Fruit fly (Drosophila melanogaster) whole organism, wandering third instar larva: Measurements from ENCODE around the gene CG3588.

Experiments used
- Abd-B ChIP-seq: fragments of >200 bp; optimal IDR thresholded peaks from 2 replicates; lab custom pipeline; 2017; ENCODE audit warnings: missing biosample characterization, missing genetic modification characterization
- CG32264 ChIP-seq: fragments of 200-800 bp; sonication (Bioruptor generic); optimal IDR thresholded peaks from 2 replicates; lab custom pipeline; 2016; ENCODE audit warnings: missing biosample characterization, missing genetic modification characterization
- CG9705 ChIP-seq: fragments of 200-800 bp; sonication (Bioruptor generic); optimal IDR thresholded peaks from 2 replicates; lab custom pipeline; 2018; ENCODE audit warnings: missing biosample characterization, mild to moderate bottlenecking, missing genetic modification characterization
- CrebA ChIP-seq: fragments of 200-800 bp; sonication (Bioruptor generic); optimal IDR thresholded peaks from 2 replicates; lab custom pipeline; 2016; ENCODE audit warnings: missing biosample characterization, mild to moderate bottlenecking, missing genetic modification characterization, borderline replicate concordance
- Dfd ChIP-seq: fragments of >200 bp; optimal IDR thresholded peaks from 2 replicates; lab custom pipeline; 2017; ENCODE audit warnings: missing biosample characterization, missing genetic modification characterization
- Dif ChIP-seq: fragments of 200-275, 200-300 bp; sonication (Bioruptor generic); optimal IDR thresholded peaks from 2 replicates; lab custom pipeline; 2018; ENCODE audit warnings: missing biosample characterization, missing genetic modification characterization; ENCODE audit not compliant: partially characterized antibody
- HLH106 ChIP-seq: fragments of 200-800 bp; optimal IDR thresholded peaks from 3 replicates; lab custom pipeline; 2019; ENCODE audit warnings: missing biosample characterization, mild to moderate bottlenecking, missing genetic modification characterization, moderate library complexity
- Hnf4 ChIP-seq: fragments of 200-800 bp; sonication (Bioruptor generic); optimal IDR thresholded peaks from 2 replicates; lab custom pipeline; 2016; ENCODE audit warnings: missing biosample characterization, mild to moderate bottlenecking, missing genetic modification characterization
- Hr78 ChIP-seq: fragments of >200 bp; optimal IDR thresholded peaks from 2 replicates; lab custom pipeline; 2017; ENCODE audit warnings: missing biosample characterization, missing genetic modification characterization
- Hr83 ChIP-seq: fragments of 200-300 bp; sonication (Bioruptor generic); optimal IDR thresholded peaks from 2 replicates; lab custom pipeline; 2016; ENCODE audit warnings: missing biosample characterization, mild to moderate bottlenecking, missing genetic modification characterization, moderate library complexity; ENCODE audit not compliant: poor library complexity, severe bottlenecking
- Jra ChIP-seq: sonication (Bioruptor generic); optimal IDR thresholded peaks from 2 replicates; lab custom pipeline; 2016; ENCODE audit warnings: missing biosample characterization, missing genetic modification characterization
- Mio ChIP-seq: sonication (Bioruptor generic); optimal IDR thresholded peaks from 2 replicates; lab custom pipeline; 2016; ENCODE audit warnings: missing biosample characterization, missing genetic modification characterization
- Myc ChIP-seq: fragments of >200 bp; optimal IDR thresholded peaks from 2 replicates; lab custom pipeline; 2017
- N ChIP-seq: fragments of >200 bp; optimal IDR thresholded peaks from 2 replicates; lab custom pipeline; 2018; ENCODE audit warnings: missing biosample characterization, missing external identifiers, missing genetic modification characterization
- OdsH ChIP-seq: fragments of 200-800 bp; sonication (Bioruptor generic); optimal IDR thresholded peaks from 2 replicates; lab custom pipeline; 2016; ENCODE audit warnings: missing biosample characterization, mild to moderate bottlenecking, missing genetic modification characterization
- Rel ChIP-seq, 2 experiments: fragments of 200-800 bp; sonication (Bioruptor generic) in 1 of 2; optimal IDR thresholded peaks; 2 replicates in 1 of 2; 3 replicates in 1 of 2; lab custom pipeline; 2016 to 2019; ENCODE audit warnings: mild to moderate bottlenecking in 2 of 2, missing biosample characterization in 2 of 2, missing genetic modification characterization in 2 of 2, moderate library complexity in 1 of 2
- Sp1 ChIP-seq: fragments of 200-800 bp; sonication (Bioruptor generic); optimal IDR thresholded peaks from 3 replicates; lab custom pipeline; 2019; ENCODE audit warnings: missing biosample characterization, mild to moderate bottlenecking, missing genetic modification characterization, moderate library complexity
- Vsx2 ChIP-seq: fragments of 200-300, 225-300 bp; sonication (Bioruptor generic); optimal IDR thresholded peaks from 2 replicates; lab custom pipeline; 2018; ENCODE audit warnings: missing biosample characterization, missing genetic modification characterization; ENCODE audit not compliant: partially characterized antibody
- br ChIP-seq: fragments of 200-800 bp; sonication (Bioruptor generic); optimal IDR thresholded peaks from 2 replicates; lab custom pipeline; 2016; ENCODE audit warnings: missing biosample characterization, missing genetic modification characterization
- dl ChIP-seq, 2 experiments: fragments of 175-275, 200-275 bp in 1 of 2; fragments of 200-275 bp in 1 of 2; sonication (Bioruptor generic); optimal IDR thresholded peaks; lab custom pipeline; 2018; ENCODE audit warnings: mild to moderate bottlenecking in 2 of 2, missing biosample characterization in 2 of 2, missing genetic modification characterization in 2 of 2, moderate library complexity in 2 of 2; ENCODE audit not compliant: partially characterized antibody in 2 of 2, insufficient read depth in 1 of 2
- dmrt93B ChIP-seq: fragments of 200-800 bp; sonication (Bioruptor generic); optimal IDR thresholded peaks from 2 replicates; lab custom pipeline; 2018; ENCODE audit warnings: missing biosample characterization, mild to moderate bottlenecking, missing genetic modification characterization
- dsf ChIP-seq: sonication (Bioruptor generic); optimal IDR thresholded peaks from 2 replicates; lab custom pipeline; 2016; ENCODE audit warnings: missing biosample characterization, missing genetic modification characterization, borderline replicate concordance
- ey ChIP-seq: fragments of 200-800 bp; sonication (Bioruptor generic); optimal IDR thresholded peaks from 2 replicates; lab custom pipeline; 2016; ENCODE audit warnings: missing biosample characterization, missing genetic modification characterization
- fru ChIP-seq: fragments of 200-800 bp; sonication (Bioruptor generic); optimal IDR thresholded peaks from 3 replicates; lab custom pipeline; 2016; ENCODE audit warnings: missing biosample characterization, mild to moderate bottlenecking, missing genetic modification characterization
- h ChIP-seq: fragments of 200-800 bp; sonication (Bioruptor generic); optimal IDR thresholded peaks from 3 replicates; lab custom pipeline; 2016; ENCODE audit warnings: missing biosample characterization, mild to moderate bottlenecking, missing genetic modification characterization
- jim ChIP-seq: fragments of 175-275, 200-325 bp; sonication (Bioruptor generic); optimal IDR thresholded peaks from 2 replicates; lab custom pipeline; 2016; ENCODE audit warnings: missing biosample characterization, mild to moderate bottlenecking, missing genetic modification characterization
- lola ChIP-seq: fragments of >200 bp; optimal IDR thresholded peaks from 2 replicates; lab custom pipeline; 2017; ENCODE audit warnings: missing biosample characterization, missing genetic modification characterization
- pan ChIP-seq: fragments of >200 bp; optimal IDR thresholded peaks from 2 replicates; lab custom pipeline; 2017
- psq ChIP-seq: fragments of 200-800 bp; sonication (Bioruptor generic); optimal IDR thresholded peaks from 3 replicates; lab custom pipeline; 2017; ENCODE audit warnings: missing biosample characterization, mild to moderate bottlenecking, missing genetic modification characterization, moderate library complexity
- sage ChIP-seq: fragments of 200-800 bp; sonication (Bioruptor generic); optimal IDR thresholded peaks from 2 replicates; lab custom pipeline; 2016; ENCODE audit warnings: missing biosample characterization, mild to moderate bottlenecking, missing genetic modification characterization
- sv ChIP-seq: fragments of 200-800 bp; sonication (Bioruptor generic); optimal IDR thresholded peaks from 3 replicates; lab custom pipeline; 2016; ENCODE audit warnings: missing biosample characterization, missing genetic modification characterization
- tai ChIP-seq: sonication (Bioruptor generic); optimal IDR thresholded peaks from 2 replicates; lab custom pipeline; 2016; ENCODE audit warnings: missing biosample characterization, missing genetic modification characterization
- usp ChIP-seq: fragments of >200 bp; optimal IDR thresholded peaks from 2 replicates; lab custom pipeline; 2017; ENCODE audit warnings: missing biosample characterization, missing genetic modification characterization
- woc ChIP-seq: sonication (Bioruptor generic); optimal IDR thresholded peaks from 2 replicates; lab custom pipeline; 2016; ENCODE audit warnings: missing biosample characterization, mild to moderate bottlenecking, missing genetic modification characterization

CG3588 gene

DNA sequence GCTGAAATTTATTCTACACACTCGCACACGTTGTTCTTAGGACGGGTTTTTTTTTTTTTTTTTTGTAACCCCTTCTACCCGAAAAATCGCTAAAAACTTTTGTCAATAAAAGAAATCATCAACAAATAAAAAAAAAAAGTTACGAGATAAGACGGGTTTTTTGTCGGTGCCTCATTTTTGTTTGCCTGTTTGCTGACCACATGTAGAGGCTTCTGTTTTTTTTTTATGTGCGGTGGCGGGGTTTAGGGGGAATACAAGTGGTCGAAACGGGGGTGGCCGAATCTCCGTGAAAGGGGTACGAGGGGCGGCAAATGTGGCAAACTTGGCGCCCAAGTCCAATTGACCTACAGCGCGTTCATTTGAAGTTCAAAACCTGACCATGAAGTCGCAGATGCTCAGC, 1.0 kb upstream of the CG3588 start:
- TF ChIP-seq jim (peak; percentile 77), Rel (GFP tag; optimal IDR thresholded peaks at IDR 0.05; lab: Kevin White, UChicago) (no peak), Rel (tag; optimal IDR thresholded peaks at IDR 0.05; lab: Kevin White, UChicago) (peak; percentile 38), dmrt93B (GFP tag; lab: Kevin White, UChicago) (no peak)

DNA sequence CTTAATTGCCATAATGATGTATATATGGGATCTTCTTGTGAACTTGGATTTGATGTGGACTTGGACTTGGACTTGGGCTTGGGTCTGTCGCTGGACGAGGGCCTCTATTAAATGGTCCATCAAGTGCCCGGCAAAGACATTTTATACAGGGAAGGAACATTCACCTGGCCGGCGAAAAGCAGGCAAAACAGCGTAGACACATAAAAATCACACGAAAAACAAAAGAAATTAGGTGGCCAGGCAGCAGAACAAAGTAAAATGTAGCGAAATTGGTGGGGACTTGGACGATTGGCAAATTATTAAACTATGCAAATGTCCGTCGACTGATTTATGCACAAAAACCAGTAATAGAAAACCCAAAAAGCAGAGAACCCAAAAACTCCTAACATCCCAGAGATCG, 7.6 kb downstream of the CG3588 start, which contains the start of gene CG14424:
Gene CG14424, minus strand, starts transcription at position 101 of the 400 bp plus-strand sequence.
- TF ChIP-seq Myc (lab: Kevin White, UChicago) (no peak), OdsH (GFP tag; lab: Kevin White, UChicago) (no peak), CrebA (GFP tag; lab: Kevin White, UChicago) (no peak), Dif (GFP tag; lab: Kevin White, UChicago) (no peak), HLH106 (tag; lab: Kevin White, UChicago) (no peak), Hnf4 (no peak), Hr78 (GFP tag; lab: Kevin White, UChicago) (no peak), sage (GFP tag; lab: Kevin White, UChicago) (no peak), br (GFP tag; lab: Kevin White, UChicago) (no peak), dmrt93B (GFP tag; lab: Kevin White, UChicago) (no peak), Sp1 (GFP tag; lab: Kevin White, UChicago) (no peak), Vsx2 (GFP tag; lab: Kevin White, UChicago) (no peak), tai (GFP tag; lab: Kevin White, UChicago) (no peak), h (GFP tag; lab: Kevin White, UChicago) (no peak), ey (GFP tag; lab: Kevin White, UChicago) (no peak), sv (no peak)

DNA sequence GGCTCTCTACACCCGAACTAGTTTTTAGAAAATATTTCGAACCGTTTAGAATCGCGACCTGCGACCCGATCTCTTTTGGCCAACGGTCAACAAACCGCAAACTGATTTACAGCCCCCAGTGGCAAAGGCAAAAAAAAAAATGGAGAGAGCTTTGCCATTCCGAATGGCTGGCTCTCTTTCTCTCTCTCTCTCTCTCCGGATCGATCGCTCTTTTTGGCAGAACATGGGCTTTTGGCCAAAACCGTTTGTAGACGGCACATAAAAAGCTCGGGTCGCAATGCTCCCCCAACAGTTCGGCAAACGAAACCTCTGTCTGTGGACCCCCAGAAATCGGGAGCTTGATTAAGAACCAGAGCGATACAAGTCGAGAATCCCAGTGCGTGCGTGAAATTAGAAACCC, 9.9 kb downstream of the CG3588 start, which contains the start of gene CG32793:
Gene CG32793, plus strand, starts transcription at position 301 of the 400 bp plus-strand sequence.
- TF ChIP-seq Hr83 (GFP tag; lab: Kevin White, UChicago) (no peak), Dfd (GFP tag; lab: Kevin White, UChicago) (no peak), woc (GFP tag; lab: Kevin White, UChicago) (no peak), usp (GFP tag; lab: Kevin White, UChicago) (no peak), pan (lab: Kevin White, UChicago) (no peak), Jra (no peak), N (GFP tag; lab: Kevin White, UChicago) (no peak), Mio (GFP tag; lab: Kevin White, UChicago) (no peak), Sp1 (GFP tag; lab: Kevin White, UChicago) (no peak)

DNA sequence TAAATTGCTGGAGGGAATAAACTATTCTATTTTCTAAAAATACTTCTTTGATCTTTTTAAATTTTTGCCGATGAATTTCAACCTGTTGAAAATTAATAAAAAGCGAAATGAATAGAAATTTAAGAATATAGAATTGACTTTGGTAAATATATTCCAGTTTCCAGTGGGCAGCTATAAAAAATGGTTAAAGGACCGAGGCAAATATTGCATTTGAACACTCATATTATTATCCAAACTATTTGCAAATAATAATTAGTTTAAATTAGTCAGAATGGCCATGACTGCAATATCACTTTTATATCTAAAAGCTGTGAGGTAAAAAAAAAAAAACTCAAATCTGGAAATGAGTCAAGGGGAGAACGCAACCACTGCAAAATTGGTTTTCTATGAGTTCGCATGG, 15.3 kb downstream of the CG3588 start, which contains the start of gene CG3592:
Gene CG3592, plus strand, starts transcription at position 301 of the 400 bp plus-strand sequence.
- no peak for TF ChIP-seq sv
- no peak for TF ChIP-seq Sp1 (GFP tag; lab: Kevin White, UChicago)
- no peak for TF ChIP-seq lola (GFP tag; lab: Kevin White, UChicago)
- TF ChIP-seq Vsx2 (GFP tag; lab: Kevin White, UChicago): no peak
- no peak for TF ChIP-seq tai (GFP tag; lab: Kevin White, UChicago)
- TF ChIP-seq usp (GFP tag; lab: Kevin White, UChicago): no peak
- no peak for TF ChIP-seq Abd-B
- TF ChIP-seq dsf: no peak
- TF ChIP-seq CG32264 (GFP tag; lab: Kevin White, UChicago): no peak
- no peak for TF ChIP-seq CrebA (GFP tag; lab: Kevin White, UChicago)
- no peak for TF ChIP-seq HLH106 (tag; lab: Kevin White, UChicago)
- no peak for TF ChIP-seq pan (lab: Kevin White, UChicago)
- no peak for TF ChIP-seq dl (GFP tag; optimal IDR thresholded peaks at IDR 0.05; lab: Kevin White, UChicago; ENCODE audit: insufficient read depth in 1 of 2, partially characterized antibody in 2 of 2)
- TF ChIP-seq psq: no peak
- no peak for TF ChIP-seq N (GFP tag; lab: Kevin White, UChicago)

DNA sequence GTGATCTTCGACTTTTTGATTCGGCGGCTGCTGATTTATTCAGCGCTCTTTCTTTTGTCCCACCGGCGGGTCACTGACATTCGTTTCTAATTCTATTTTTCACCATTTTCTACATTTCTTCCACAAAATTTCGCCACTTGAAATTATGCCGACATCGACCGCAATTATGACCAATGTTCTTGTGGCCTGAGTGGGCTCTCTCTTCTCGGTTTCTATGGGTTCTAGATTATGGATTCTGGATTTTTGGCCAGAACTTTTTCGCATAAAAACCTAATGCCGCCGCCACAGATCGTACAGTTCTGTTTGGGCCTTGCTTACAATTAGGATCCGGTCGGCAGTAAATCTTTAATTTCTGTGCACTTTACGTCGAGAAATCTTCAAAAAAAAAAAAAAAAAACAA, 17.2 kb downstream of the CG3588 start, which contains the start of gene CG3598:
Gene CG3598, plus strand, starts transcription at position 301 of the 400 bp plus-strand sequence.
- no peak for TF ChIP-seq Hnf4
- TF ChIP-seq dmrt93B (GFP tag; lab: Kevin White, UChicago): no peak
- TF ChIP-seq lola (GFP tag; lab: Kevin White, UChicago): no peak
- TF ChIP-seq dl (GFP tag; optimal IDR thresholded peaks at IDR 0.05; lab: Kevin White, UChicago; ENCODE audit: insufficient read depth in 1 of 2, partially characterized antibody in 2 of 2): no peak
- no peak for TF ChIP-seq CrebA (GFP tag; lab: Kevin White, UChicago)
- no peak for TF ChIP-seq Hr78 (GFP tag; lab: Kevin White, UChicago)
- TF ChIP-seq N (GFP tag; lab: Kevin White, UChicago): no peak
- no peak for TF ChIP-seq Sp1 (GFP tag; lab: Kevin White, UChicago)
- TF ChIP-seq fru (GFP tag; lab: Kevin White, UChicago): no peak
- TF ChIP-seq Vsx2 (GFP tag; lab: Kevin White, UChicago): no peak
- TF ChIP-seq psq: no peak
- no peak for TF ChIP-seq Myc (lab: Kevin White, UChicago)
- TF ChIP-seq h (GFP tag; lab: Kevin White, UChicago): no peak
- no peak for TF ChIP-seq Dfd (GFP tag; lab: Kevin White, UChicago)
- TF ChIP-seq ey (GFP tag; lab: Kevin White, UChicago): no peak
- no peak for TF ChIP-seq Hr83 (GFP tag; lab: Kevin White, UChicago)
- no peak for TF ChIP-seq Abd-B
- no peak for TF ChIP-seq CG9705 (GFP tag; lab: Kevin White, UChicago)
- TF ChIP-seq CG32264 (GFP tag; lab: Kevin White, UChicago): no peak
